Fruit fly (Drosophila melanogaster) whole organism, embryonic: ENCODE data around the gene CG15625.

Experiments used
- ATbp ChIP-seq: fragments of 200-800 bp; sonication (Bioruptor generic); optimal IDR thresholded peaks from 2 replicates; lab custom pipeline; 2017; ENCODE audit warnings: missing biosample characterization, mild to moderate bottlenecking, missing genetic modification characterization, missing genetic modification reagents
- Blimp-1 ChIP-seq: fragments of 200-800 bp; sonication (Bioruptor generic); optimal IDR thresholded peaks from 3 replicates; lab custom pipeline; 2018; ENCODE audit warnings: missing biosample characterization, missing genetic modification characterization, mild to moderate bottlenecking, moderate library complexity, missing genetic modification reagents
- CG10267 ChIP-seq: fragments of 200-800 bp; sonication (Bioruptor generic); optimal IDR thresholded peaks from 2 replicates; lab custom pipeline; 2018; ENCODE audit warnings: missing biosample characterization, mild to moderate bottlenecking, missing genetic modification characterization, moderate library complexity
- CG10462 ChIP-seq: fragments of 200-800 bp; sonication (Bioruptor generic); optimal IDR thresholded peaks from 2 replicates; lab custom pipeline; 2016; ENCODE audit warnings: missing biosample characterization, missing genetic modification characterization
- CG13424 ChIP-seq: fragments of 200-800 bp; sonication (Bioruptor generic); optimal IDR thresholded peaks from 2 replicates; lab custom pipeline; 2019; ENCODE audit warnings: missing biosample characterization, mild to moderate bottlenecking, missing genetic modification characterization, moderate library complexity
- CG14710 ChIP-seq: fragments of 200-800 bp; sonication (Bioruptor generic); optimal IDR thresholded peaks from 3 replicates; lab custom pipeline; 2019; ENCODE audit warnings: missing biosample characterization, mild to moderate bottlenecking, missing genetic modification characterization, moderate library complexity
- CG17361 ChIP-seq: fragments of 200-800 bp; sonication (Bioruptor generic); IDR thresholded peaks from 3 replicates; pipeline ENCODE4 v1.3.6; 2022; ENCODE audit warnings: missing biosample characterization, missing genetic modification characterization
- CG17829 ChIP-seq: fragments of 200-800 bp; optimal IDR thresholded peaks from 2 replicates; lab custom pipeline; 2019; ENCODE audit warnings: missing biosample characterization, mild to moderate bottlenecking, missing genetic modification characterization, moderate library complexity
- CG18599 ChIP-seq: fragments of 200-800 bp; sonication (Bioruptor generic); optimal IDR thresholded peaks from 3 replicates; lab custom pipeline; 2017; ENCODE audit warnings: missing biosample characterization, missing genetic modification characterization, mild to moderate bottlenecking, moderate library complexity, missing genetic modification reagents
- CG2712 ChIP-seq: fragments of 200-800 bp; optimal IDR thresholded peaks from 3 replicates; lab custom pipeline; 2019; ENCODE audit warnings: missing biosample characterization, mild to moderate bottlenecking, missing genetic modification characterization, moderate library complexity
- CG31365 ChIP-seq: fragments of 200-800 bp; sonication (Bioruptor generic); optimal IDR thresholded peaks from 2 replicates; lab custom pipeline; 2018; ENCODE audit warnings: missing biosample characterization, mild to moderate bottlenecking, missing genetic modification characterization
- CG31441 ChIP-seq: fragments of 200-800 bp; sonication (Bioruptor generic); IDR thresholded peaks from 2 replicates; pipeline ENCODE4 v1.3.6; 2022; ENCODE audit warnings: missing biosample characterization, missing genetic modification characterization
- CG3281 ChIP-seq: fragments of 200-800 bp; sonication (Bioruptor generic); optimal IDR thresholded peaks from 3 replicates; lab custom pipeline; 2017; ENCODE audit warnings: missing biosample characterization, mild to moderate bottlenecking, missing genetic modification characterization
- CG33213 ChIP-seq: fragments of 200-800 bp; sonication (Bioruptor generic); optimal IDR thresholded peaks from 3 replicates; lab custom pipeline; 2016; ENCODE audit warnings: missing biosample characterization, missing genetic modification characterization
- CG4424 ChIP-seq: fragments of 200-800 bp; sonication (Bioruptor generic); optimal IDR thresholded peaks from 3 replicates; lab custom pipeline; 2016; ENCODE audit warnings: missing biosample characterization, missing genetic modification characterization
- CG6175 ChIP-seq: fragments of 200-800 bp; sonication (Bioruptor generic); IDR thresholded peaks from 3 replicates; pipeline ENCODE4 v1.3.6; 2022; ENCODE audit warnings: missing biosample characterization, missing genetic modification characterization
- CG8388 ChIP-seq: fragments of 200-800 bp; sonication (Bioruptor generic); optimal IDR thresholded peaks from 2 replicates; lab custom pipeline; 2019; ENCODE audit warnings: missing biosample characterization, mild to moderate bottlenecking, missing genetic modification characterization, moderate library complexity
- CoRest ChIP-seq: fragments of 200-800 bp; sonication (Bioruptor generic); optimal IDR thresholded peaks from 3 replicates; lab custom pipeline; 2018; ENCODE audit warnings: missing biosample characterization, mild to moderate bottlenecking, missing genetic modification characterization, moderate library complexity
- D ChIP-seq, 2 experiments: fragments of 200-800 bp in 1 of 2; fragments of >200 bp in 1 of 2; sonication (Bioruptor generic) in 1 of 2; optimal IDR thresholded peaks; 2 replicates in 1 of 2; 3 replicates in 1 of 2; lab custom pipeline; 2017; ENCODE audit warnings: mild to moderate bottlenecking in 1 of 2, missing biosample characterization in 1 of 2, missing genetic modification characterization in 1 of 2, missing genetic modification reagents in 1 of 2
- Dad ChIP-seq: fragments of 200-800 bp; sonication (Bioruptor generic); optimal IDR thresholded peaks from 3 replicates; lab custom pipeline; 2016; ENCODE audit warnings: missing biosample characterization, missing genetic modification characterization
- Hand ChIP-seq: fragments of 200-800 bp; sonication (Bioruptor generic); optimal IDR thresholded peaks from 2 replicates; lab custom pipeline; 2017; ENCODE audit warnings: mild to moderate bottlenecking, missing biosample characterization, missing genetic modification reagents, missing genetic modification characterization
- Hr3 ChIP-seq: fragments of 200-800 bp; sonication (Bioruptor generic); optimal IDR thresholded peaks from 3 replicates; lab custom pipeline; 2016; ENCODE audit warnings: missing biosample characterization, missing genetic modification characterization
- Hr78 ChIP-seq, 2 experiments: fragments of 200-800 bp in 1 of 2; fragments of >200 bp in 1 of 2; sonication (Bioruptor generic) in 1 of 2; optimal IDR thresholded peaks; 2 replicates each; lab custom pipeline; 2017 to 2019; ENCODE audit warnings: missing biosample characterization in 2 of 2, missing genetic modification characterization in 2 of 2, mild to moderate bottlenecking in 1 of 2, moderate library complexity in 1 of 2
- Med ChIP-seq: fragments of 200-800 bp; sonication (Bioruptor generic); peaks from one replicate; lab custom pipeline; 2016; ENCODE audit warnings: missing biosample characterization, missing genetic modification characterization, mild to moderate bottlenecking, inconsistent platforms, moderate library complexity
- Neu2 ChIP-seq: fragments of 200-800 bp; sonication (Bioruptor generic); optimal IDR thresholded peaks from 3 replicates; lab custom pipeline; 2016; ENCODE audit warnings: missing biosample characterization, missing genetic modification characterization, borderline replicate concordance
- Oli ChIP-seq: fragments of 200-800 bp; sonication (Bioruptor generic); optimal IDR thresholded peaks from 2 replicates; lab custom pipeline; 2018; ENCODE audit warnings: missing biosample characterization, mild to moderate bottlenecking, missing genetic modification characterization, moderate library complexity
- Six4 ChIP-seq: fragments of 200-800 bp; sonication (Bioruptor generic); optimal IDR thresholded peaks from 2 replicates; lab custom pipeline; 2016; ENCODE audit warnings: missing biosample characterization, missing genetic modification characterization
- Sox100B ChIP-seq: fragments of 200-800 bp; sonication (Bioruptor generic); optimal IDR thresholded peaks from 3 replicates; lab custom pipeline; 2018; ENCODE audit warnings: missing biosample characterization, mild to moderate bottlenecking, missing genetic modification characterization
- Vsx1 ChIP-seq: fragments of 200-800 bp; sonication (Bioruptor generic); optimal IDR thresholded peaks from 2 replicates; lab custom pipeline; 2017; ENCODE audit warnings: missing biosample characterization, mild to moderate bottlenecking, missing genetic modification characterization, missing genetic modification reagents
- Xrp1 ChIP-seq: fragments of 200-800 bp; sonication (Bioruptor generic); IDR thresholded peaks from 2 replicates; pipeline ENCODE4 v1.3.6; 2022; ENCODE audit warnings: missing biosample characterization, missing genetic modification characterization
- bcd ChIP-seq: fragments of 200-800 bp; sonication (Bioruptor generic); optimal IDR thresholded peaks from 2 replicates; lab custom pipeline; 2017; ENCODE audit warnings: missing biosample characterization, mild to moderate bottlenecking, missing genetic modification characterization
- bsh ChIP-seq, 2 experiments: fragments of 200-800 bp; sonication (Bioruptor generic); optimal IDR thresholded peaks; 2 replicates each; lab custom pipeline; 2017 to 2018; ENCODE audit warnings: mild to moderate bottlenecking in 2 of 2, missing biosample characterization in 2 of 2, missing genetic modification characterization in 2 of 2, moderate library complexity in 1 of 2
- chif ChIP-seq, 2 experiments: fragments of 200-800 bp; sonication (Bioruptor generic); optimal IDR thresholded peaks; 3 replicates each; lab custom pipeline; 2016; ENCODE audit warnings: missing biosample characterization in 2 of 2, missing genetic modification characterization in 2 of 2
- ci ChIP-seq: fragments of 200-800 bp; sonication (Bioruptor generic); IDR thresholded peaks from 3 replicates; pipeline ENCODE4 v1.3.6; 2022; ENCODE audit warnings: missing biosample characterization, missing genetic modification characterization
- corto ChIP-seq: fragments of 200-800 bp; sonication (Bioruptor generic); optimal IDR thresholded peaks from 2 replicates; lab custom pipeline; 2016; ENCODE audit warnings: missing biosample characterization, mild to moderate bottlenecking, missing genetic modification characterization, moderate library complexity
- dmrt11E ChIP-seq: fragments of 200-800 bp; sonication (Bioruptor generic); optimal IDR thresholded peaks from 3 replicates; lab custom pipeline; 2018; ENCODE audit warnings: missing biosample characterization, mild to moderate bottlenecking, missing genetic modification characterization, moderate library complexity
- dysf ChIP-seq: fragments of 200-800 bp; sonication (Bioruptor generic); IDR thresholded peaks from 3 replicates; pipeline ENCODE4 v1.3.6; 2022; ENCODE audit warnings: missing biosample characterization, missing genetic modification characterization
- fd96Cb ChIP-seq: fragments of 200-800 bp; sonication (Bioruptor generic); optimal IDR thresholded peaks from 2 replicates; lab custom pipeline; 2018; ENCODE audit warnings: missing biosample characterization, mild to moderate bottlenecking, missing genetic modification characterization, moderate library complexity
- gce ChIP-seq: fragments of 200-800 bp; sonication (Bioruptor generic); IDR thresholded peaks from 3 replicates; pipeline ENCODE4 v1.3.6; 2022; ENCODE audit warnings: missing biosample characterization, missing genetic modification characterization
- grau ChIP-seq: fragments of 200-800 bp; optimal IDR thresholded peaks from 3 replicates; lab custom pipeline; 2019; ENCODE audit warnings: missing biosample characterization, mild to moderate bottlenecking, missing genetic modification characterization, moderate library complexity
- lab ChIP-seq: fragments of 200-800 bp; sonication (Bioruptor generic); optimal IDR thresholded peaks from 3 replicates; lab custom pipeline; 2017; ENCODE audit warnings: missing biosample characterization, missing genetic modification characterization, mild to moderate bottlenecking, moderate library complexity, missing genetic modification reagents
- lmd ChIP-seq: fragments of 200-800 bp; sonication (Bioruptor generic); IDR thresholded peaks from 2 replicates; pipeline ENCODE4 v1.3.6; 2022; ENCODE audit warnings: missing biosample characterization, missing genetic modification characterization
- onecut ChIP-seq: fragments of 200-800 bp; sonication (Bioruptor generic); IDR thresholded peaks from 2 replicates; pipeline ENCODE4 v1.3.6; 2022; ENCODE audit warnings: missing biosample characterization, missing genetic modification characterization
- sens ChIP-seq: fragments of 200-800 bp; sonication (Bioruptor generic); peaks from one replicate; lab custom pipeline; 2016; ENCODE audit warnings: missing biosample characterization, missing genetic modification characterization
- sisA ChIP-seq: fragments of 200-800 bp; sonication (Bioruptor generic); IDR thresholded peaks from 2 replicates; pipeline ENCODE4 v1.3.6; 2022; ENCODE audit warnings: missing biosample characterization, missing genetic modification characterization
- unpg ChIP-seq: fragments of 200-800 bp; sonication (Bioruptor generic); optimal IDR thresholded peaks from 3 replicates; lab custom pipeline; 2018; ENCODE audit warnings: missing biosample characterization, mild to moderate bottlenecking, missing genetic modification characterization, moderate library complexity
- vvl ChIP-seq: fragments of 200-800 bp; sonication (Bioruptor generic); IDR thresholded peaks from 2 replicates; pipeline ENCODE4 v1.3.6; 2022; ENCODE audit warnings: missing biosample characterization, missing genetic modification characterization
- wdn ChIP-seq: fragments of 200-800 bp; sonication (Bioruptor generic); IDR thresholded peaks from 2 replicates; pipeline ENCODE4 v1.3.6; 2022; ENCODE audit warnings: missing biosample characterization, missing genetic modification characterization
- wor ChIP-seq: fragments of 200-800 bp; sonication (Bioruptor generic); IDR thresholded peaks from 2 replicates; pipeline ENCODE4 v1.3.6; 2022; ENCODE audit warnings: missing biosample characterization, missing genetic modification characterization

The CG15625 gene

DNA sequence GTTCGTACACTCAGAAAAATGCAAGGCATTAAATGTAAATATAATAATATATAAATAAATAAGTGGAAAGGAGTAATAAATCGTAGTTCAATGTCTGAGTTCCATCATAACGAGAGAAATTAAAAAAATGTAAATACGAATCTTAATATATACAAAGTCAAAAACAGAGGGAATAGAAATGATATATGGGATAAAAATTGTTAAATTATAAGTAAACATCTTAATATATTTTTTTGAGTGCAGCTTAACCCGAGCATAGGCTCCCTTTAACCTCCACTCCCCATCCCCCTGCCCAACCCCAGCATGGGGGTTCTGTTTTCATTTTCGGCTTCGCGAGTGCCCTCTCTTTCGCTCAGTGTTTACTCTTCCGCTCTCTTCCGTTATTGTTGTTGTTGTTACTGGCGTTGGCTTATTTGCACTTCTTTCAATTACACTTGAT lies 25.9 kb downstream of the CG15625 start (continued):
- peak in 1 of 2 experiments; percentile 24 for TF ChIP-seq bsh (GFP tag; optimal IDR thresholded peaks at IDR 0.05; lab: Kevin White, UChicago)
- TF ChIP-seq ci (GFP tag; lab: Robert Waterston, UW), result 0 out of 3 replicates have a peak, but pooled peaks have one; percentile 40
- TF ChIP-seq CG17829, result peak; percentile 30
- TF ChIP-seq CG13424 (tag; lab: Kevin White, UChicago), result peak; percentile 24
- TF ChIP-seq ATbp, result peak; percentile 47
- TF ChIP-seq CG3281, result peak; percentile 3
- TF ChIP-seq wor (GFP tag; lab: Robert Waterston, UW), result peak; percentile 33; the same call in 1 of the 2 replicates
- no peak for TF ChIP-seq corto (GFP tag; lab: Kevin White, UChicago)
- no peak for TF ChIP-seq Dad (GFP tag; lab: Kevin White, UChicago)
- TF ChIP-seq Oli, result peak; percentile 22
- peak; percentile 38 for TF ChIP-seq dmrt11E (tag; lab: Kevin White, UChicago)
- TF ChIP-seq Six4, result peak; percentile 21
- peak; percentile 5 for TF ChIP-seq CG4424 (GFP tag; lab: Kevin White, UChicago)
- TF ChIP-seq Hand (GFP tag; lab: Kevin White, UChicago), result no peak
- TF ChIP-seq fd96Cb (tag; lab: Kevin White, UChicago), result peak; percentile 50
- TF ChIP-seq CG2712, result peak; percentile 49
- peak; percentile 22 for TF ChIP-seq CG18599 (GFP tag; lab: Kevin White, UChicago)
- no peak for TF ChIP-seq D (optimal IDR thresholded peaks at IDR 0.05; lab: Kevin White, UChicago)
- TF ChIP-seq D (GFP tag; optimal IDR thresholded peaks at IDR 0.05; lab: Kevin White, UChicago), result peak; percentile 4
- peak; percentile 15 for TF ChIP-seq CG8388 (GFP tag; lab: Kevin White, UChicago)
- no peak for TF ChIP-seq gce (GFP tag; lab: Robert Waterston, UW)
- TF ChIP-seq Blimp-1 (GFP tag; lab: Kevin White, UChicago), result peak; percentile 55
- peak; percentile 36; the same call in 1 of the 3 replicates for TF ChIP-seq dysf (GFP tag; lab: Robert Waterston, UW)
- peak; percentile 67 for TF ChIP-seq CG17361 (GFP tag; lab: Robert Waterston, UW)
- TF ChIP-seq bcd (GFP tag; lab: Kevin White, UChicago), result peak; percentile 23
- peak; percentile 39 for TF ChIP-seq Xrp1
- TF ChIP-seq sisA, result no peak
- TF ChIP-seq CG10267 (tag; lab: Kevin White, UChicago), result peak; percentile 36
- TF ChIP-seq chif (GFP tag; optimal IDR thresholded peaks at IDR 0.05; lab: Kevin White, UChicago), result no peak
- TF ChIP-seq CG10462 (GFP tag; lab: Kevin White, UChicago), result no peak
- TF ChIP-seq unpg (GFP tag; lab: Kevin White, UChicago), result peak; percentile 22
- peak; percentile 40 for TF ChIP-seq Sox100B
- 0 out of 2 replicates have a peak, but pooled peaks have one; percentile 16 for TF ChIP-seq onecut (GFP tag; lab: Robert Waterston, UW)
- TF ChIP-seq Med (GFP tag; lab: Kevin White, UChicago), result peak; percentile 58
- TF ChIP-seq CoRest (tag; lab: Kevin White, UChicago), result peak; percentile 22
- TF ChIP-seq lab, result peak; percentile 50
- peak; percentile 23 for TF ChIP-seq grau (tag; lab: Kevin White, UChicago)
- no peak for TF ChIP-seq CG31365
- no peak for TF ChIP-seq CG6175 (GFP tag; lab: Robert Waterston, UW)
- TF ChIP-seq Hr78 (GFP tag; optimal IDR thresholded peaks at IDR 0.05; lab: Kevin White, UChicago), result peak in 1 of 2 experiments; percentile 90
- TF ChIP-seq Hr3 (GFP tag; lab: Kevin White, UChicago), result peak; percentile 17
- peak; percentile 51 for TF ChIP-seq CG31441 (GFP tag; lab: Robert Waterston, UW)
- 0 out of 2 replicates have a peak, but pooled peaks have one; percentile 22 for TF ChIP-seq vvl (GFP tag; lab: Robert Waterston, UW)
- TF ChIP-seq CG33213 (GFP tag; lab: Kevin White, UChicago), result peak; percentile 8
- peak; percentile 13; the same call in 1 of the 2 replicates for TF ChIP-seq wdn (GFP tag; lab: Robert Waterston, UW)
- no peak for TF ChIP-seq Neu2 (GFP tag; lab: Kevin White, UChicago)
- peak; percentile 37 for TF ChIP-seq lmd (GFP tag; lab: Robert Waterston, UW)
- peak; percentile 37 for TF ChIP-seq CG14710
- peak; percentile 15 for TF ChIP-seq Vsx1 (GFP tag; lab: Kevin White, UChicago)
- peak; percentile 87 for TF ChIP-seq sens
